Fruit fly (Drosophila melanogaster): ENCODE results near the gene fz2.
A peak's percentile ranks its signal among the peaks of the same experiment; 100 is the strongest.

The fz2 gene

DNA sequence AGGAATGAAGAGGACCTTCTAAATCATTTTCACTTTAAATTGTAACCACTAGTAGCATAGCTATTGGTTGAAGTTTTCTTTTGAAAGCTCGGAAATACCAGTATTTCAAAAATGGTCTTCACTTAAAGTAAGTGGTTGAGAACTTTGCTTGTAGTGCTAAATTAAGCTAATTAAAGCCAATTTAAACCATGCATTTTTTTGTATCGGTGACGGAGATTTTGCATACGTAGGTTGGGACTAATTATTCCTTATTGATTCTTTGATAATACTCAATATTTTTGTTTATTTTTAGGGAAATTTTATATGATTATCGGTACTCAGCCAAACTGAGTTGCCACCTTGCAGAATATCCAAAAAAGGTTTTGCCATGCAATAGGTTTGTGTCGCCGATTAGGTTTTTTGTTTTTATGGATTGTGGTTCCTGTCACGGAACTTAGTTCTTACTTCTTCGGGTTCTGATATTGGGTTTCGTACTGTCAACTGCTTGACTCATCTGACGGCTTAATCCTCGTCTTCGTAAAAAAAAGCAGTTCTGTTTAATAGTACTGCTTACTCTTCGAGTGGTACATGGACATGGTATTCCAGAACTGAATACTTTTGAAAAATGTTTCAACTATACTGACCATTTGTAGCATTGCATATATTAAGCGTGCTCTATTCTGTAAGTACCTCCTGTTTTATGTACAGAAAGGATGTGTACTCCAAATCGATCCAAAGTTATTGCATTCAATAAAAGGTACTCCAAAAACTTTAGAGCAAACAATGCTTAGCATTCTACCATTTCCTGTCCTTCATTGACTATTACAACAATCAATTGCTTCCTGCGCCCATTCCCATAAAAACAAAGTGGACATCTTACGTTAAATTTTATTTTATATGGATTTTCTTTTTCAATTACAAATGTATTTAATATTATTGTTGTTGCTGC lies 94.8 kb downstream of the fz2 start (continued):
- TF ChIP-seq lov (optimal IDR thresholded peaks at IDR 0.05) (no peak), lov (GFP tag; IDR thresholded peaks at IDR 0.05) (no peak), CG11398 (GFP tag; optimal IDR thresholded peaks at IDR 0.05) (no peak), CG10209 (GFP tag; optimal IDR thresholded peaks at IDR 0.05) (no peak), CG12942 (GFP tag; optimal IDR thresholded peaks at IDR 0.05) (no peak), CG10274 (GFP tag; optimal IDR thresholded peaks at IDR 0.05) (no peak), CG8478 (optimal IDR thresholded peaks at IDR 0.05) (peak; percentile 92), Rfx (GFP tag; IDR thresholded peaks at IDR 0.05) (peak; percentile 22; the same call in 1 of the 2 replicates), CG9817 (tag; optimal IDR thresholded peaks at IDR 0.05) (no peak), CG10979 (tag; optimal IDR thresholded peaks at IDR 0.05) (no peak), unc-4 (GFP tag; IDR thresholded peaks at IDR 0.05; ENCODE audit: partially characterized antibody) (no peak), grau (tag; optimal IDR thresholded peaks at IDR 0.05) (peak; percentile 24), gfzf (GFP tag; optimal IDR thresholded peaks at IDR 0.05) (peak; percentile 66), yki (optimal IDR thresholded peaks at IDR 0.05) (no peak), slbo (GFP tag; IDR thresholded peaks at IDR 0.05) (peak; percentile 29; the same call in 1 of the 2 replicates), Optix (GFP tag; IDR thresholded peaks at IDR 0.05) (no peak), her (GFP tag; optimal IDR thresholded peaks at IDR 0.05) (peak; percentile 29), CG15479 (GFP tag; optimal IDR thresholded peaks at IDR 0.05) (no peak), gcm (GFP tag; optimal IDR thresholded peaks at IDR 0.05) (no peak), CG31441 (GFP tag; IDR thresholded peaks at IDR 0.05) (no peak), corto (GFP tag; optimal IDR thresholded peaks at IDR 0.05) (no peak), Sox102F (GFP tag; optimal IDR thresholded peaks at IDR 0.05) (no peak), CG2199 (GFP tag; IDR thresholded peaks at IDR 0.05) (peak; percentile 96), CG13894 (tag; optimal IDR thresholded peaks at IDR 0.05) (peak; percentile 62), CG2712 (tag; optimal IDR thresholded peaks at IDR 0.05) (peak; percentile 17), ash1 (GFP tag; optimal IDR thresholded peaks at IDR 0.05) (no peak), Eip74EF (GFP tag; optimal IDR thresholded peaks at IDR 0.05) (peak in 1 of 2 experiments; percentile 75), Sin3A (optimal IDR thresholded peaks at IDR 0.05) (no peak), CG13624 (GFP tag; optimal IDR thresholded peaks at IDR 0.05) (peak; percentile 22), pfk (GFP tag; optimal IDR thresholded peaks at IDR 0.05) (no peak), caup (GFP tag; optimal IDR thresholded peaks at IDR 0.05; ENCODE audit: severe bottlenecking) (no peak), Hr3 (GFP tag; optimal IDR thresholded peaks at IDR 0.05) (no peak), lab (GFP tag; optimal IDR thresholded peaks at IDR 0.05) (no peak), esg (GFP tag; conservative IDR thresholded peaks at IDR 0.05) (no peak), pho (GFP tag; optimal IDR thresholded peaks at IDR 0.05) (peak; percentile 20), CG13296 (GFP tag; optimal IDR thresholded peaks at IDR 0.05) (no peak), Trl (optimal IDR thresholded peaks at IDR 0.05) (no peak), Trl (GFP tag; optimal IDR thresholded peaks at IDR 0.05) (no peak), CG17359 (tag; optimal IDR thresholded peaks at IDR 0.05) (no peak), inv (GFP tag; IDR thresholded peaks at IDR 0.05; ENCODE audit: partially characterized antibody) (no peak), CG11456 (GFP tag; IDR thresholded peaks at IDR 0.05) (no peak), CG7839 (tag; optimal IDR thresholded peaks at IDR 0.05) (no peak), HLH54F (GFP tag; optimal IDR thresholded peaks at IDR 0.05) (peak; percentile 8), CG34422 (GFP tag; IDR thresholded peaks at IDR 0.05) (no peak), nau (GFP tag; optimal IDR thresholded peaks at IDR 0.05) (no peak), CG6654 (GFP tag; optimal IDR thresholded peaks at IDR 0.05) (no peak), Oaz (GFP tag; IDR thresholded peaks at IDR 0.05) (no peak), Vsx1 (GFP tag; optimal IDR thresholded peaks at IDR 0.05) (peak; percentile 96), CG6791 (GFP tag; IDR thresholded peaks at IDR 0.05; ENCODE audit: partially characterized antibody) (peak; percentile 58; the same call in 1 of the 3 replicates)
